Worm (Caenorhabditis elegans): ENCODE measurements around the gene K09F6.15.

K09F6.15 gene

ce11 chrII:2277418-2277817, at the start of gene K09F6.15:
Gene K09F6.15, minus strand, starts transcription at chrII:2277518.
- TF ChIP-seq ZK546.5 (tag; optimal IDR thresholded peaks at IDR 0.05): no peak

ce11 chrII:2324956-2325355, 47.6 kb upstream of the K09F6.15 start, which contains the start of gene ZK1240.11:
Gene ZK1240.11, plus strand, starts transcription at chrII:2325256.
- TF ChIP-seq F13H6.1 (tag; optimal IDR thresholded peaks at IDR 0.05) (no peak), aly-2 (tag; optimal IDR thresholded peaks at IDR 0.05) (no peak), nhr-21 (tag; optimal IDR thresholded peaks at IDR 0.05) (no peak), crh-2 (tag; optimal IDR thresholded peaks at IDR 0.05) (no peak), sma-3 (GFP tag; optimal IDR thresholded peaks at IDR 0.05) (no peak)

ce11 chrII:2322857-2323518, 45.7 kb upstream of the K09F6.15 start, which contains the start of the genes ZK1240.6 and ZK1240.2:
Gene ZK1240.6, minus strand, starts transcription at chrII:2322907.
Gene ZK1240.2, plus strand, starts transcription at chrII:2323376.
- TF ChIP-seq sma-9 (GFP tag; optimal IDR thresholded peaks at IDR 0.05): peak; percentile 21
- no peak for TF ChIP-seq sma-9 (tag; optimal IDR thresholded peaks at IDR 0.05)
- no peak for TF ChIP-seq mbf-1 (tag; optimal IDR thresholded peaks at IDR 0.05)
- TF ChIP-seq fos-1 (tag; optimal IDR thresholded peaks at IDR 0.05): peak; percentile 76

ce11 chrII:2320097-2320496, 42.8 kb upstream of the K09F6.15 start, which contains the start of gene ZK1240.3:
Gene ZK1240.3, plus strand, starts transcription at chrII:2320334.
- TF ChIP-seq nhr-6 (tag; optimal IDR thresholded peaks at IDR 0.05): no peak
- TF ChIP-seq fos-1 (tag; optimal IDR thresholded peaks at IDR 0.05): peak; percentile 87

- peak; percentile 21 for TF ChIP-seq fos-1 (tag; optimal IDR thresholded peaks at IDR 0.05)
- no peak for TF ChIP-seq gmeb-1 (tag; optimal IDR thresholded peaks at IDR 0.05)
- TF ChIP-seq ZK546.5 (tag; optimal IDR thresholded peaks at IDR 0.05): no peak
- no peak for TF ChIP-seq nhr-11 (tag; optimal IDR thresholded peaks at IDR 0.05)
Measured at ce11 chrII:2317883-2318357, 40.6 kb upstream of the K09F6.15 start, which contains the start of the genes ZK1240.5 and ZK1240.9. Gene ZK1240.5, minus strand, starts transcription at chrII:2317933. Gene ZK1240.9, plus strand, starts transcription at chrII:2318189.

- TF ChIP-seq mab-5 (tag; optimal IDR thresholded peaks at IDR 0.05) (no peak), nhr-21 (tag; optimal IDR thresholded peaks at IDR 0.05) (no peak), elt-3 (tag; optimal IDR thresholded peaks at IDR 0.05) (no peak), nhr-23 (tag; optimal IDR thresholded peaks at IDR 0.05) (no peak), mbf-1 (tag; optimal IDR thresholded peaks at IDR 0.05) (no peak), snpc-4 (tag; optimal IDR thresholded peaks at IDR 0.05) (no peak), egl-27 (tag; optimal IDR thresholded peaks at IDR 0.05) (no peak), nhr-237 (tag; optimal IDR thresholded peaks at IDR 0.05) (no peak), crh-2 (tag; optimal IDR thresholded peaks at IDR 0.05) (no peak), nhr-12 (tag; optimal IDR thresholded peaks at IDR 0.05) (no peak), ama-1 (optimal IDR thresholded peaks at IDR 0.05) (no peak), nhr-77 (tag; optimal IDR thresholded peaks at IDR 0.05) (no peak), nhr-10 (tag; optimal IDR thresholded peaks at IDR 0.05) (no peak), skn-1 (tag; optimal IDR thresholded peaks at IDR 0.05) (no peak), ceh-82 (tag; optimal IDR thresholded peaks at IDR 0.05) (no peak), nhr-129 (tag; optimal IDR thresholded peaks at IDR 0.05) (no peak)
Measured at ce11 chrII:2312747-2313146, 35.4 kb upstream of the K09F6.15 start, which contains the start of the genes trim-21 and B0281.1. Gene trim-21, minus strand, starts transcription at chrII:2312847. Gene B0281.1, plus strand, starts transcription at chrII:2313067.

- no peak for TF ChIP-seq aly-2 (tag; optimal IDR thresholded peaks at IDR 0.05)
- TF ChIP-seq elt-1 (tag; optimal IDR thresholded peaks at IDR 0.05): no peak
- TF ChIP-seq unc-55 (GFP tag; optimal IDR thresholded peaks at IDR 0.05): no peak
- no peak for TF ChIP-seq nhr-237 (tag; optimal IDR thresholded peaks at IDR 0.05)
- no peak for TF ChIP-seq zag-1 (tag; optimal IDR thresholded peaks at IDR 0.05)
- TF ChIP-seq fos-1 (tag; optimal IDR thresholded peaks at IDR 0.05): no peak
- no peak for TF ChIP-seq unc-62 (GFP tag; optimal IDR thresholded peaks at IDR 0.05)
- no peak for TF ChIP-seq ztf-1 (GFP tag; conservative IDR thresholded peaks at IDR 0.05)
- TF ChIP-seq nhr-10 (tag; optimal IDR thresholded peaks at IDR 0.05): no peak
- no peak for TF ChIP-seq sma-9 (GFP tag; optimal IDR thresholded peaks at IDR 0.05)
- no peak for TF ChIP-seq sma-9 (tag; optimal IDR thresholded peaks at IDR 0.05)
- no peak for TF ChIP-seq snpc-4 (tag; optimal IDR thresholded peaks at IDR 0.05)
- TF ChIP-seq mdl-1 (tag; optimal IDR thresholded peaks at IDR 0.05): no peak
- no peak for TF ChIP-seq ceh-16 (tag; optimal IDR thresholded peaks at IDR 0.05)
- no peak for TF ChIP-seq gmeb-1 (tag; optimal IDR thresholded peaks at IDR 0.05)
- no peak for TF ChIP-seq nhr-25 (tag; optimal IDR thresholded peaks at IDR 0.05)
- TF ChIP-seq lin-39 (tag; optimal IDR thresholded peaks at IDR 0.05): no peak
- TF ChIP-seq blmp-1 (tag; optimal IDR thresholded peaks at IDR 0.05; ENCODE audit: insufficient read depth): no peak
- no peak for TF ChIP-seq nhr-77 (tag; optimal IDR thresholded peaks at IDR 0.05)
Measured at ce11 chrII:2306741-2307140, 29.4 kb upstream of the K09F6.15 start, which contains the start of gene B0281.3. Gene B0281.3, plus strand, starts transcription at chrII:2307041.

Data from whole organism, L2 larva.